Fruit fly (Drosophila melanogaster) Kc167 (cell line): Measurements from ENCODE around the gene Glut3.

Experiments
- Myc ChIP-seq: fragments of >200 bp; optimal IDR thresholded peaks from 2 replicates; lab custom pipeline; 2017; ENCODE audit warnings: missing external identifiers
- Sin3A ChIP-seq: fragments of >200 bp; optimal IDR thresholded peaks from 2 replicates; lab custom pipeline; 2018; ENCODE audit warnings: missing external identifiers
- h ChIP-seq: fragments of >200 bp; optimal IDR thresholded peaks from 3 replicates; lab custom pipeline; 2018; ENCODE audit warnings: missing external identifiers
- insv ChIP-seq: fragments of >200 bp; optimal IDR thresholded peaks from 3 replicates; lab custom pipeline; 2018; ENCODE audit warnings: missing external identifiers
- psq ChIP-seq: fragments of >200 bp; optimal IDR thresholded peaks from 2 replicates; lab custom pipeline; 2017; ENCODE audit warnings: missing external identifiers
- ttk ChIP-seq: sonication (Bioruptor generic); optimal IDR thresholded peaks from 2 replicates; lab custom pipeline; 2017; ENCODE audit warnings: missing external identifiers

Glut3 gene

dm6 chr3R:16788011-16788410 is at the start of gene Glut3:
Gene Glut3, plus strand, starts transcription at chr3R:16788311.
- TF ChIP-seq Sin3A, result no peak
- no peak for TF ChIP-seq ttk (lab: Kevin White, UChicago)
- no peak for TF ChIP-seq insv (lab: Kevin White, UChicago)
- no peak for TF ChIP-seq h (lab: Kevin White, UChicago)
- TF ChIP-seq Myc (lab: Kevin White, UChicago), result no peak
- TF ChIP-seq psq (lab: Kevin White, UChicago), result no peak

dm6 chr3R:16742278-16742677 is 45.8 kb upstream of the Glut3 start:
- no peak for TF ChIP-seq psq (lab: Kevin White, UChicago)
- no peak for TF ChIP-seq Sin3A
- TF ChIP-seq h (lab: Kevin White, UChicago), result no peak
- TF ChIP-seq insv (lab: Kevin White, UChicago), result no peak
- no peak for TF ChIP-seq Myc (lab: Kevin White, UChicago)
- TF ChIP-seq ttk (lab: Kevin White, UChicago), result no peak

DNA sequence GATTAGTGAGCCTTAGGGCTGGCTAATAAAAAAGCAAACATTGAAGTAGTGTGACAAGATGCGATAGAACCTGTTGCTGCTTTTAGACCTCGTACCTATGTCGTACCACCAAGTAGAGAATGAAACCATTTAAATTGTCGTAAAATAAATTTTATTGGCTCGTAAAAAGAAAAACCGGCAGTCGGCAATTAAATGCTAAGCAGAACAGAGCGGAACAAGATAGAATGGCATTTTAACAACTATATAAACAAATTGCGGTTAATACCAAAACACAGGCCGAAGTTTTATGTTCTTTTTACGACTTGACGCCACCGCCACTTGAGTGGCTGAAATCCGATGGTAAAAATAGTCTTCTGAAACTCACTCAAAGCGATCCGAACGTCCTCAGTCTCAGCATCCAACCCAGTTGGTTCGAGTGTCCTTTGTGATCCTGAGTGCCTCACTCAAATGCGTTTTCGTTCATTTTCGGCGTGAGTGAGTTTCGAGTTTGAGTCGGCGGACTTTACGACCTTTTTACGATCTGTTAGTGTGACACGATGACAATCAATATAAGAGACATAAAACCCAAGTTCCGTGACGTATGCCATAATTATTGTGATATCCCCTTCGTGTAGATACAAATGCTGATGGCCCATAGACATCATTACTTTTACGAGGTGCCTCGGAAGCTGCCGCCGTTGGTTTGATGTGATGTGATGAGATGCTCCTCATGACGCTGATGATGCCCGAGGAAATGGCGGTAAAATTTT is 44.9 kb upstream of the Glut3 start:
- no peak for TF ChIP-seq insv (lab: Kevin White, UChicago)
- no peak for TF ChIP-seq Sin3A
- TF ChIP-seq ttk (lab: Kevin White, UChicago), result no peak
- no peak for TF ChIP-seq psq (lab: Kevin White, UChicago)

DNA sequence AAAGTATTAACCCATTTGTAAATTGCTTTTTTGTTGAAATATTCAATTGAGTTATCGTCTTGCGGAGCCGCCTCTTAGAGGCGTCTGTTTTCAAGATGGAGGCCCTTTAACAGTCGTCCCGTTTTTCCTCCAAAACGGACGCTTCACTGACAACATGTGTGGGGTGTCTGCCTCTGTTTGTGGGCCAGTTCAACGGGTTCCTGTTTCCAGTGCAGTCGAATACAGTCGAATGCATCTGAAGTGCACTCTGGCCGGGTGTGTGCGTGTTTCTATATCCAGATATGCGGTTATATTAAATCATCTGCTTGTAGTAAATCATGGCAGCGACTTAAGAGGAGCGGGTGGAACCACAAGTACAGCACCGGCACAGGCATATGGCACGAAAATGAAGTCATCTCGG is 43.8 kb upstream of the Glut3 start:
- TF ChIP-seq ttk (lab: Kevin White, UChicago) (no peak), psq (lab: Kevin White, UChicago) (no peak), Sin3A (no peak), h (lab: Kevin White, UChicago) (no peak), insv (lab: Kevin White, UChicago) (no peak), Myc (lab: Kevin White, UChicago) (no peak)

DNA sequence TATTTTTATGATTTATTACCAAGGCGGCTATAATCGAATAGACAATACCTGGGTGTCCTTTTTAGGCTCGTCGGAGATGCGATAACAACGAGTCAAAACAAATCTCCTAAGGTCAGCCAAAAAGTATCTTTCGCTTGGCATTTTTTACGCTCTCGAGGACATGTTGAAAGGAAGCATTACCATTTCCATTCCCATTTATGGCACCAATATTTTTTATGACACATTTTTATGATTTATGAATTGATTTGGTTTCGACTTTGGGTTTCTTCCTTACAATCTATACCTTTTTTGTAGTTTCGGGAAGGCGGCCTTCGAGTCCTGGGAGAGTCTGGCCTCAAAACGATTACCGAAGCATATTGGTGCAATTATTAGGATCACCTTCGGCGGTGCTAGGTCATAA is 43.0 kb upstream of the Glut3 start:
- TF ChIP-seq psq (lab: Kevin White, UChicago), result no peak
- no peak for TF ChIP-seq Myc (lab: Kevin White, UChicago)
- TF ChIP-seq insv (lab: Kevin White, UChicago), result no peak
- TF ChIP-seq Sin3A, result no peak
- no peak for TF ChIP-seq h (lab: Kevin White, UChicago)
- TF ChIP-seq ttk (lab: Kevin White, UChicago), result no peak

- TF ChIP-seq h (lab: Kevin White, UChicago) (no peak), psq (lab: Kevin White, UChicago) (no peak), ttk (lab: Kevin White, UChicago) (no peak), Myc (lab: Kevin White, UChicago) (no peak), insv (lab: Kevin White, UChicago) (no peak), Sin3A (no peak)
Measured at dm6 chr3R:16746785-16747184, 41.3 kb upstream of the Glut3 start.

DNA sequence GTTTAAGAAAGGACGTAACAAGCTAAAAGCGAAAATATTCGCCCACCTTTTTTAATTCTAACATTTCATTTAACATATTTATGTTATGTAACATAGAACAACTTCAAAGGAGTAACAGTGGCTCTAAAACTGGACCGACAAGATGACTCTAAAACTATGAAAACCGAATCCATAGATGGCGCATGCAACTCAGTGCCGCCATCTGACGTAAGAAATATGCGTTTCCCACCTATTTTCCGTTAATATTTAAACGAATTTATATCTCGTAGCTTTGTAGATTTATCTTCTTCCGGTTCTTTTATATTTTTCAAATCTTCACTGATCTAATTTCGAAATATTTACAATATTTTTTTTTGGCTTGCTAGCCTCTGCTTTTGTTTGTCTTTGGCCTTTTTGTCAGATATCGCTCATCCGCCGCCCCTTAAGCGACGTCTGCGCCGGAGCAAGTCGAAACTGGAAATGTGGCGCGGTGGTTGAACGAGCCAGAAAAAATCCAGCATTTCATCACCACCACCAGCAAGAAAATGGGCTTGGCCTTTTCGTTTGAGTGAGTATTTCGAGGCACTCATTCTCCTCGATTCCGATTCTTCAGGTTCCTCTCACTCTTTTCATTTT is 39.4 kb upstream of the Glut3 start:
- TF ChIP-seq ttk (lab: Kevin White, UChicago), result no peak

DNA sequence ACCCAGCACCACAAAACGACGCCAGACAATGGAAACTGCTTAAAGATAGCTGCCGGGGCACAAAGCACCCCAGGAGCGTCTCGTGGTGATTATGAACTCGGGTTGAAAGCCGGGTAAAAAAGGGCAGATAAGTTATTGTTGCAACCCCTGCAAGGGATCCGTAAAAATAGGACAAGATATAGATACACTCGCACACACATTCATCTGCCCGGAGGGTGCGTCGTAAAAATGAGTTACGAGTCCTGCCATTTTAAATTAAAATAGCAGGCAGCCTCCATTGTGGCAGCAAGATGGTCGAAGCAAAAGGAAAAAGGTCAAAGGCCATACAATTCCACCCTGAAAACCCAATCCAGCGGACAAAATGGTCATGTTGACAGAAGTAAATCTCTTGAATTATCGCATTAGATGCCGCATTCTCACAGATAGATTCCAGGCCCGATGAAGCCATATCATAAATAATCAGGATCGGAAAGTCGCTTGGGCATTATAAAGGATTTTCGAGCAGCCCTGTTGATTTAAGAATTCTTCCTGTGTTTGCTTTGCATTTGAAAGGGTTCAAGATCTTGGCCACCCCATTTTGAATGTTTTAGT is 38.0 kb upstream of the Glut3 start:
- TF ChIP-seq h (lab: Kevin White, UChicago) (no peak), insv (lab: Kevin White, UChicago) (no peak), ttk (lab: Kevin White, UChicago) (no peak), psq (lab: Kevin White, UChicago) (no peak), Sin3A (no peak), Myc (lab: Kevin White, UChicago) (no peak)

DNA sequence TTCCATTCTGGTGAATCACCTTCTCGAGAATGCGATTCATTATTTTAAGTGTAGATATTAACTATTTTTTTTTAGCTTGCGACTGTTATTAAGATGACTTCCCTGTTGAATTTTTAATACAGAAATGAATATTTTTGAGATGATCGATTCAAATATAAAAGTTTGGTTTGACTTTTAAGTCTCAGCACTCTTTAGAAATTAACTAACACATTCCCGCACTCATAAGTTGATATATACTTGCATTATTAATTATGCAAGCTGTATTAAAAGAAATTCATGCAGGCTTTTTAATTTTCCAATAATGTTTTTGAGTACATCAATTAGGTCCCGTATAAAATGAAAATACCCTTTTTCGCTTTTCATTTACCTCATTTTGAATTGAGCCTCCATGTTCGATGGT is 36.9 kb upstream of the Glut3 start, which contains the start of gene CG31275:
TSS of gene CG31275 (minus strand) at position 101 of the 400 bp plus-strand sequence.
- TF ChIP-seq ttk (lab: Kevin White, UChicago) (no peak), insv (lab: Kevin White, UChicago) (no peak), Myc (lab: Kevin White, UChicago) (no peak), h (lab: Kevin White, UChicago) (no peak), Sin3A (no peak), psq (lab: Kevin White, UChicago) (no peak)

DNA sequence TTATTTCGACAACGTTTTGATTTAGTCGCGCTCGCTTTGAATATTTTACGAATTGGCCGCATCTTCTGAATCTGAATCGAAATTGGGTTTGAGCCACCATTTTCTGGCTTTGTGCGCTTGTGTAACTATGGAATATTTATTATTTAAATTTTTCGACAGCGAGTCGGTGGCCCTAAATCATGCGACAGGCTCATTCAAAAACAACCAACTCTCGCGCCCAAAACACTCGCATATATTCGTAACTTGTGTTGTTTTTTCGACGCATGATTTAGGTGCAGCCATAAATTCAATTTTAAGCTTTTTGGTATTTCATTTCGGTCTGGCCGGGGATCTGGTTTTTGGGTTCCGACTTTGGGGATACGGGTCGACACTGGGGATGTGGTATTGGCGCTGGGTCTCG is 33.2 kb upstream of the Glut3 start:
- no peak for TF ChIP-seq insv (lab: Kevin White, UChicago)

dm6 chr3R:16763435-16763834 is 24.7 kb upstream of the Glut3 start:
- no peak for TF ChIP-seq Myc (lab: Kevin White, UChicago)
- TF ChIP-seq insv (lab: Kevin White, UChicago), result no peak
- no peak for TF ChIP-seq h (lab: Kevin White, UChicago)
- TF ChIP-seq psq (lab: Kevin White, UChicago), result no peak
- no peak for TF ChIP-seq ttk (lab: Kevin White, UChicago)
- no peak for TF ChIP-seq Sin3A

dm6 chr3R:16763907-16764573 is 24.1 kb upstream of the Glut3 start:
- TF ChIP-seq ttk (lab: Kevin White, UChicago) (no peak), h (lab: Kevin White, UChicago) (no peak), psq (lab: Kevin White, UChicago) (no peak), Sin3A (no peak), Myc (lab: Kevin White, UChicago) (no peak), insv (lab: Kevin White, UChicago) (no peak)
